Worm (Caenorhabditis elegans) whole organism, young adult: Measurements from ENCODE around the gene gtap-1.

ENCODE experiments used
- C17E4.6 ChIP-seq: fragments of 200-800 bp; sonication (Bioruptor generic); IDR thresholded peaks from 2 replicates; pipeline ENCODE4 v1.3.6; 2022; ENCODE audit warnings: missing genetic modification reagents, missing genetic modification characterization, missing compliant biosample characterization
- K11D2.4 ChIP-seq: fragments of 200-800 bp; sonication (Bioruptor generic); IDR thresholded peaks from 2 replicates; pipeline ENCODE4 v1.3.6; 2022; ENCODE audit warnings: missing genetic modification reagents, missing genetic modification characterization, missing compliant biosample characterization
- ccch-3 ChIP-seq: fragments of 200-800 bp; sonication (Bioruptor generic); optimal IDR thresholded peaks from 2 replicates; lab custom pipeline; 2018; ENCODE audit warnings: mild to moderate bottlenecking, missing genetic modification characterization, missing compliant biosample characterization
- efl-1 ChIP-seq: fragments of 150-350 bp; optimal IDR thresholded peaks from 2 replicates; lab custom pipeline; 2014; ENCODE audit warnings: missing biosample characterization, missing genetic modification reagents, missing genetic modification characterization
- egl-18 ChIP-seq: fragments of 200-800 bp; sonication (Bioruptor generic); IDR thresholded peaks from 2 replicates; pipeline ENCODE4 v1.3.6; 2022; ENCODE audit warnings: missing genetic modification reagents, missing genetic modification characterization, missing compliant biosample characterization
- hlh-12 ChIP-seq: sonication (generic microtip); optimal IDR thresholded peaks from 2 replicates; lab custom pipeline; 2016; ENCODE audit warnings: missing genetic modification characterization, missing compliant biosample characterization
- lin-40 ChIP-seq: sonication (generic microtip); optimal IDR thresholded peaks from 2 replicates; lab custom pipeline; 2016; ENCODE audit warnings: missing genetic modification characterization, mild to moderate bottlenecking, missing compliant biosample characterization, missing genotype, missing genetic modification reagents
- rpc-1 ChIP-seq, 2 experiments: fragments of 150-350 bp in 1 of 2; sonication (generic microtip) in 1 of 2; optimal IDR thresholded peaks; 2 replicates each; lab custom pipeline; 2014 to 2018; ENCODE audit warnings: missing biosample characterization in 1 of 2, missing genetic modification characterization in 1 of 2, missing genetic modification reagents in 1 of 2, missing genotype in 1 of 2
- snpc-3.4 ChIP-seq: sonication (generic microtip); optimal IDR thresholded peaks from 2 replicates; lab custom pipeline; 2017; ENCODE audit warnings: missing genetic modification characterization, mild to moderate bottlenecking, missing compliant biosample characterization, antibody characterized with exemption, moderate library complexity, missing genotype, missing genetic modification reagents

- no peak for TF ChIP-seq ccch-3
- TF ChIP-seq efl-1 (GFP tag; lab: Kevin White, UChicago), result no peak
- no peak for TF ChIP-seq hlh-12 (tag; lab: Kevin White, UChicago)
- TF ChIP-seq rpc-1 (optimal IDR thresholded peaks at IDR 0.05; lab: Kevin White, UChicago), result no peak
- no peak for TF ChIP-seq rpc-1 (tag; optimal IDR thresholded peaks at IDR 0.05; lab: Kevin White, UChicago)
- TF ChIP-seq snpc-3.4 (tag; lab: Kevin White, UChicago), result no peak
- no peak for TF ChIP-seq C17E4.6 (GFP tag; lab: Robert Waterston, UW)
- no peak for TF ChIP-seq egl-18
- no peak for TF ChIP-seq K11D2.4 (GFP tag; lab: Robert Waterston, UW)
- no peak for TF ChIP-seq lin-40 (tag; lab: Kevin White, UChicago)
Measured at ce11 chrII:5794195-5794594, 38.8 kb downstream of the gtap-1 start, which contains the start of gene acdh-8.
